Fruit fly (Drosophila melanogaster) whole organism, wandering third instar larva: ENCODE data around the gene rumi.

Experiments
- CG9705 ChIP-seq: fragments of 200-800 bp; sonication (Bioruptor generic); optimal IDR thresholded peaks from 2 replicates; lab custom pipeline; 2018; ENCODE audit warnings: missing biosample characterization, mild to moderate bottlenecking, missing genetic modification characterization
- Dfd ChIP-seq: fragments of >200 bp; optimal IDR thresholded peaks from 2 replicates; lab custom pipeline; 2017; ENCODE audit warnings: missing biosample characterization, missing genetic modification characterization
- ey ChIP-seq: fragments of 200-800 bp; sonication (Bioruptor generic); optimal IDR thresholded peaks from 2 replicates; lab custom pipeline; 2016; ENCODE audit warnings: missing biosample characterization, missing genetic modification characterization
- h ChIP-seq: fragments of 200-800 bp; sonication (Bioruptor generic); optimal IDR thresholded peaks from 3 replicates; lab custom pipeline; 2016; ENCODE audit warnings: missing biosample characterization, mild to moderate bottlenecking, missing genetic modification characterization
- rgr ChIP-seq: fragments of 200-800 bp; sonication (Bioruptor generic); optimal IDR thresholded peaks from 3 replicates; lab custom pipeline; 2016; ENCODE audit warnings: missing biosample characterization, mild to moderate bottlenecking, missing genetic modification characterization

DNA sequence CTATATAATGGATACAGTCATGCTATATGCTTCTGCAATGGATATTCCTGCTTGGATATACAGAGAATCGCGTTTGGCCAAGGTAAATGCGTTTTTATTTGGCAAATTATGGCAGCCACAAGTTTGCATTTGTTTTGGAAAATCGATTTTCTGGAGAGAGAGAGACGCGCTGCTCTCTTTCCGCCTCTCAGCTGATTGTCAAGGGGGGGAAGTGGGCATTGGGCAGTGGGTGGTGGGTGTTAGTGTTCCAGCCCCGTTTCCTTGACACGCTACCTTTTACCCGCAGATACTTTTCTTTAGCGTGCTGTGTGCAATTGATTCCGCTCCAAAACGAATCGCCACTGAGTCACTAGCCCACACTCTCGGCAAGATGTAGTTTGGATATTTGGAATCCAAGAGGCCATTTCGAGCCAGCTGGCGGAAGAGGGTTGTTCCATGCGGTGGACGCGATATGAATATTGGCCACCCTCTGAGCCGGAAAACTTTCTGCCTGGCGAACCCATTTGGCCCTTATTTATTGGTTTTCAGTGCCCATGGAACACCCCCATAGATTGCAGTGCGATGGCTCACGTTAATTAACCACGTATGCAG is 4.9 kb upstream of the rumi start:
- TF ChIP-seq rgr (GFP tag; lab: Kevin White, UChicago) (no peak), Dfd (no peak), CG9705 (GFP tag; lab: Kevin White, UChicago) (no peak), h (GFP tag; lab: Kevin White, UChicago) (no peak), ey (GFP tag; lab: Kevin White, UChicago) (no peak)
